Worm (Caenorhabditis elegans): ENCODE measurements around the gene fbxb-91.

DNA sequence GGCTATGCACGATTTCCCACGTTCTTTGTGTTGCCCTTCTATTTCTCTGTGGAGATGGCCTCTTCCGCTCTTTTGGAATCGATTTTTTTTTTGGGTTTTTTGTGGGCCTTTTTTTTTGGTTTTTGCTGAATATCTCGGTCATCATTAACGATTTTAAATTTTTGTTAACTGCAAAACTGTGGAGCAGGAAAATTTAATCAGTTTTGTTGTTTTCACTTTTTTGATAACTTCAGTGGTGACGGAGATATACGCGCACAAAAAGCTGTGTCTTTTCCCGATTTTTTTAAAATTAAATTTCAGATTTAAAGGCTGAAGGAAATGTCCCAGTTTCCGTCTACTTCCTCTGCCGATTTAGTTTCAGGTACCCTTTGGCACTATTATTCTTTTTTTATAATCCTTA, 34.7 kb upstream of the fbxb-91 start, which contains the start of gene T24E12.1:
- TF ChIP-seq ama-1 (optimal IDR thresholded peaks at IDR 0.05), result no peak
- TF ChIP-seq sdz-12 (GFP tag; optimal IDR thresholded peaks at IDR 0.05), result no peak
- TF ChIP-seq nhr-6 (tag; optimal IDR thresholded peaks at IDR 0.05), result no peak
- TF ChIP-seq mep-1 (tag; optimal IDR thresholded peaks at IDR 0.05), result no peak
- TF ChIP-seq pqm-1 (tag; optimal IDR thresholded peaks at IDR 0.05), result no peak
- no peak for TF ChIP-seq nhr-76 (tag; optimal IDR thresholded peaks at IDR 0.05)
- TF ChIP-seq snpc-4 (tag; optimal IDR thresholded peaks at IDR 0.05), result no peak
- TF ChIP-seq fkh-10 (GFP tag; optimal IDR thresholded peaks at IDR 0.05), result no peak
- TF ChIP-seq daf-12 (tag; optimal IDR thresholded peaks at IDR 0.05), result no peak

Measured in whole organism, L4 larva.